Fruit fly (Drosophila melanogaster) whole organism, embryonic: Measurements from ENCODE around the gene CG13124.

Experiments used
- CG11247 ChIP-seq: fragments of 200-800 bp; sonication (Bioruptor generic); IDR thresholded peaks from 2 replicates; pipeline ENCODE4 v1.3.6; 2022; ENCODE audit warnings: missing biosample characterization, missing genetic modification characterization
- CG13287 ChIP-seq: fragments of 200-800 bp; sonication (Bioruptor generic); IDR thresholded peaks from 2 replicates; pipeline ENCODE4 v1.3.6; 2022; ENCODE audit warnings: missing biosample characterization, missing genetic modification characterization; ENCODE audit not compliant: partially characterized antibody
- CG14667 ChIP-seq: fragments of 200-800 bp; sonication (Bioruptor generic); IDR thresholded peaks from 2 replicates; pipeline ENCODE4 v1.3.6; 2022; ENCODE audit warnings: missing biosample characterization, missing genetic modification characterization
- CG15479 ChIP-seq: fragments of 200-800 bp; sonication (Bioruptor generic); optimal IDR thresholded peaks from 3 replicates; lab custom pipeline; 2019; ENCODE audit warnings: missing biosample characterization, mild to moderate bottlenecking, missing genetic modification characterization, moderate library complexity
- CG3163 ChIP-seq: fragments of 200-800 bp; sonication (Bioruptor generic); optimal IDR thresholded peaks from 3 replicates; lab custom pipeline; 2016; ENCODE audit warnings: missing biosample characterization, missing genetic modification characterization
- CG4617 ChIP-seq: fragments of 200-800 bp; sonication (Bioruptor generic); optimal IDR thresholded peaks from 3 replicates; lab custom pipeline; 2016; ENCODE audit warnings: missing biosample characterization, missing genetic modification characterization, borderline replicate concordance
- CG5245 ChIP-seq: fragments of 200-800 bp; sonication (Bioruptor generic); optimal IDR thresholded peaks from 3 replicates; lab custom pipeline; 2016; ENCODE audit warnings: missing biosample characterization, missing genetic modification characterization
- CG7987 ChIP-seq: fragments of 200-800 bp; sonication (Bioruptor generic); optimal IDR thresholded peaks from 2 replicates; lab custom pipeline; 2018; ENCODE audit warnings: missing biosample characterization, mild to moderate bottlenecking, missing genetic modification characterization, moderate library complexity
- CG9932 ChIP-seq: fragments of 200-800 bp; sonication (Bioruptor generic); IDR thresholded peaks from 2 replicates; pipeline ENCODE4 v1.3.6; 2022; ENCODE audit warnings: missing biosample characterization, missing genetic modification characterization
- CTCF ChIP-seq: fragments of 200-800 bp; sonication (Bioruptor generic); optimal IDR thresholded peaks from 2 replicates; lab custom pipeline; 2017; ENCODE audit warnings: missing biosample characterization, mild to moderate bottlenecking, missing genetic modification characterization, moderate library complexity
- Dbx ChIP-seq: fragments of 200-800 bp; sonication (Bioruptor generic); IDR thresholded peaks from 3 replicates; pipeline ENCODE4 v1.3.6; 2022; ENCODE audit warnings: missing biosample characterization, missing genetic modification characterization
- HmgZ ChIP-seq: fragments of 200-800 bp; sonication (Bioruptor generic); optimal IDR thresholded peaks from 2 replicates; lab custom pipeline; 2018; ENCODE audit warnings: missing biosample characterization, mild to moderate bottlenecking, missing genetic modification characterization
- Hr51 ChIP-seq, 2 experiments: fragments of 200-800 bp; sonication (Bioruptor generic); optimal IDR thresholded peaks; 2 replicates in 1 of 2; 3 replicates in 1 of 2; lab custom pipeline; 2016 to 2018; ENCODE audit warnings: missing biosample characterization in 2 of 2, missing genetic modification characterization in 2 of 2, mild to moderate bottlenecking in 1 of 2, moderate library complexity in 1 of 2
- Lpt ChIP-seq: fragments of >200 bp; optimal IDR thresholded peaks from 2 replicates; lab custom pipeline; 2018; ENCODE audit warnings: missing biosample characterization, missing genetic modification characterization
- MBD-R2 ChIP-seq: fragments of 200-800 bp; sonication (Bioruptor generic); IDR thresholded peaks from 2 replicates; pipeline ENCODE4 v1.3.6; 2022; ENCODE audit warnings: missing biosample characterization, missing genetic modification characterization
- Meics ChIP-seq: fragments of 200-800 bp; sonication (Bioruptor generic); optimal IDR thresholded peaks from 2 replicates; lab custom pipeline; 2017; ENCODE audit warnings: missing biosample characterization, mild to moderate bottlenecking, missing genetic modification characterization
- NFAT ChIP-seq: fragments of 200-800 bp; sonication (Bioruptor generic); IDR thresholded peaks from 2 replicates; pipeline ENCODE4 v1.3.6; 2022; ENCODE audit warnings: missing biosample characterization, missing genetic modification characterization
- Rfx ChIP-seq: fragments of 200-800 bp; sonication (Bioruptor generic); IDR thresholded peaks from 2 replicates; pipeline ENCODE4 v1.3.6; 2022; ENCODE audit warnings: missing biosample characterization, missing genetic modification characterization
- Six4 ChIP-seq: fragments of 200-800 bp; sonication (Bioruptor generic); optimal IDR thresholded peaks from 2 replicates; lab custom pipeline; 2016; ENCODE audit warnings: missing biosample characterization, missing genetic modification characterization
- ac ChIP-seq: fragments of 200-800 bp; sonication (Bioruptor generic); optimal IDR thresholded peaks from 3 replicates; lab custom pipeline; 2017; ENCODE audit warnings: missing biosample characterization, mild to moderate bottlenecking, missing genetic modification characterization
- amos ChIP-seq: fragments of 200-800 bp; sonication (Bioruptor generic); IDR thresholded peaks from 2 replicates; pipeline ENCODE4 v1.3.6; 2022; ENCODE audit warnings: missing biosample characterization, missing genetic modification characterization; ENCODE audit not compliant: partially characterized antibody
- az2 ChIP-seq: fragments of 200-800 bp; sonication (Bioruptor generic); optimal IDR thresholded peaks from 3 replicates; lab custom pipeline; 2016; ENCODE audit warnings: missing biosample characterization, missing genetic modification characterization
- cato ChIP-seq: fragments of 200-800 bp; sonication (Bioruptor generic); optimal IDR thresholded peaks from 2 replicates; lab custom pipeline; 2016; ENCODE audit warnings: missing biosample characterization, missing genetic modification characterization, borderline replicate concordance
- croc ChIP-seq: fragments of 200-800 bp; sonication (Bioruptor generic); conservative IDR thresholded peaks from 3 replicates; pipeline ENCODE4 v1.3.6; 2022; ENCODE audit warnings: missing biosample characterization, missing genetic modification characterization
- dm ChIP-seq: fragments of 200-800 bp; sonication (Bioruptor generic); optimal IDR thresholded peaks from 3 replicates; lab custom pipeline; 2016; ENCODE audit warnings: missing biosample characterization, missing genetic modification characterization
- eyg ChIP-seq: fragments of 200-800 bp; sonication (Bioruptor generic); optimal IDR thresholded peaks from 3 replicates; lab custom pipeline; 2016; ENCODE audit warnings: missing biosample characterization, missing genetic modification characterization
- fd102C ChIP-seq: fragments of 200-800 bp; sonication (Bioruptor generic); optimal IDR thresholded peaks from 2 replicates; lab custom pipeline; 2018; ENCODE audit warnings: missing biosample characterization, mild to moderate bottlenecking, missing genetic modification characterization, moderate library complexity
- gem ChIP-seq: fragments of 200-800 bp; sonication (Bioruptor generic); optimal IDR thresholded peaks from 2 replicates; lab custom pipeline; 2019; ENCODE audit warnings: missing biosample characterization, mild to moderate bottlenecking, missing genetic modification characterization, moderate library complexity
- gfzf ChIP-seq: fragments of 200-800 bp; sonication (Bioruptor generic); optimal IDR thresholded peaks from 2 replicates; lab custom pipeline; 2016; ENCODE audit warnings: missing biosample characterization, mild to moderate bottlenecking, missing genetic modification characterization, moderate library complexity
- gro ChIP-seq: fragments of 200-800 bp; sonication (Bioruptor generic); optimal IDR thresholded peaks from 2 replicates; lab custom pipeline; 2016; ENCODE audit warnings: missing biosample characterization, missing genetic modification characterization
- gsb ChIP-seq: fragments of 200-800 bp; sonication (Bioruptor generic); IDR thresholded peaks from 2 replicates; pipeline ENCODE4 v1.3.6; 2022; ENCODE audit warnings: missing biosample characterization, missing genetic modification characterization
- gt ChIP-seq: fragments of 200-800 bp; sonication (Bioruptor generic); IDR thresholded peaks from 2 replicates; pipeline ENCODE4 v1.3.6; 2022; ENCODE audit warnings: missing biosample characterization, missing genetic modification characterization
- hkb ChIP-seq, 2 experiments: fragments of 200-800 bp in 1 of 2; fragments of >200 bp in 1 of 2; sonication (Bioruptor generic) in 1 of 2; IDR thresholded peaks in 1 of 2; optimal IDR thresholded peaks in 1 of 2; 2 replicates each; pipeline versions ENCODE4 v1.3.6 to Lab custom; 2017 to 2022; ENCODE audit warnings: missing biosample characterization in 1 of 2, missing genetic modification characterization in 1 of 2
- jumu ChIP-seq: fragments of 200-800 bp; sonication (Bioruptor generic); optimal IDR thresholded peaks from 3 replicates; lab custom pipeline; 2016; ENCODE audit warnings: missing biosample characterization, missing genetic modification characterization
- lab ChIP-seq: fragments of 200-800 bp; sonication (Bioruptor generic); optimal IDR thresholded peaks from 3 replicates; lab custom pipeline; 2017; ENCODE audit warnings: missing biosample characterization, missing genetic modification characterization, mild to moderate bottlenecking, moderate library complexity, missing genetic modification reagents
- lbe ChIP-seq: fragments of 200-800 bp; sonication (Bioruptor generic); optimal IDR thresholded peaks from 2 replicates; lab custom pipeline; 2016; ENCODE audit warnings: missing biosample characterization, mild to moderate bottlenecking, missing genetic modification characterization
- lilli ChIP-seq: fragments of 200-800 bp; sonication (Bioruptor generic); optimal IDR thresholded peaks from 3 replicates; lab custom pipeline; 2016; ENCODE audit warnings: missing biosample characterization, missing genetic modification characterization
- luna ChIP-seq: fragments of 200-800 bp; sonication (Bioruptor generic); optimal IDR thresholded peaks from 2 replicates; lab custom pipeline; 2016; ENCODE audit warnings: missing biosample characterization, missing genetic modification characterization
- mam ChIP-seq: fragments of 200-800 bp; sonication (Bioruptor generic); optimal IDR thresholded peaks from 3 replicates; lab custom pipeline; 2016; ENCODE audit warnings: missing biosample characterization, missing genetic modification characterization
- mld ChIP-seq: fragments of 200-800 bp; sonication (Bioruptor generic); IDR thresholded peaks from 3 replicates; pipeline ENCODE4 v1.3.6; 2022; ENCODE audit warnings: missing biosample characterization, missing genetic modification characterization; ENCODE audit not compliant: partially characterized antibody
- pho ChIP-seq: fragments of 200-800 bp; sonication (Bioruptor generic); optimal IDR thresholded peaks from 2 replicates; lab custom pipeline; 2016; ENCODE audit warnings: missing biosample characterization, missing genetic modification characterization
- scrt ChIP-seq: fragments of 200-800 bp; sonication (Bioruptor generic); optimal IDR thresholded peaks from 2 replicates; lab custom pipeline; 2018; ENCODE audit warnings: missing biosample characterization, mild to moderate bottlenecking, missing genetic modification characterization, moderate library complexity
- sob ChIP-seq: fragments of 200-800 bp; sonication (Bioruptor generic); IDR thresholded peaks from 2 replicates; pipeline ENCODE4 v1.3.6; 2022; ENCODE audit warnings: missing biosample characterization, missing genetic modification characterization
- stwl ChIP-seq: fragments of 200-800 bp; sonication (Bioruptor generic); optimal IDR thresholded peaks from 3 replicates; lab custom pipeline; 2018; ENCODE audit warnings: missing biosample characterization, mild to moderate bottlenecking, missing genetic modification characterization, moderate library complexity

CG13124 gene

DNA sequence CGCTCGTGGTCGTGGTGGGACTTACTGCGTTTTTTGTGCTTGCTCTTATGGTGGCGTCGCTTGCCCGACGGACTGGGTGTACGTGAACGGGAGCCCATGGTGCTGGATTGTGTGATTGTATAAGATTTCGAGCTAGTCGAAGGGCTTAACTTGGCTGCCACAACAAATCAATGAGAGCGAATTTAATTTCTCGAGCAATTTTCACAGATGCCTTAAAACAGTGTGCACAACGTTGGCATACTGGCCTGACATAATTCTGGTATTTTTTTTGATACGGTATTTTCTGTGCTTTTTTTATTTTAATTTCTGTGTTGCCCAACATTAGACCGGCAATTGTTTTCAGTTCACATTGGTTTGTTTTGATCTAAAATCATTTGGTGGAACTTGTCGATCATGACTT, 29.5 kb upstream of the CG13124 start, which contains the start of gene Arglu1 (continued):
- peak; percentile 3 for TF ChIP-seq lilli
- TF ChIP-seq ac (GFP tag; lab: Kevin White, UChicago): no peak
- TF ChIP-seq MBD-R2: peak; percentile 88
- TF ChIP-seq CG13287 (GFP tag; lab: Robert Waterston, UW): peak; percentile 36; the same call in 1 of the 2 replicates
- peak; percentile 39; the same call in 1 of the 2 replicates for TF ChIP-seq CG11247
- no peak for TF ChIP-seq dm
- TF ChIP-seq amos (GFP tag; lab: Robert Waterston, UW): no peak; the same call in 1 of the 2 replicates
- TF ChIP-seq CG7987 (GFP tag; lab: Kevin White, UChicago): no peak
- no peak for TF ChIP-seq fd102C
- peak; percentile 87 for TF ChIP-seq CG4617 (GFP tag; lab: Kevin White, UChicago)
- peak; percentile 61 for TF ChIP-seq Rfx
- peak; percentile 20 for TF ChIP-seq gro (GFP tag; lab: Kevin White, UChicago)
- TF ChIP-seq gsb: no peak
- TF ChIP-seq gfzf (GFP tag; lab: Kevin White, UChicago): peak; percentile 67
- no peak for TF ChIP-seq Lpt (GFP tag; lab: Kevin White, UChicago)
- TF ChIP-seq scrt (GFP tag; lab: Kevin White, UChicago): no peak
- peak; percentile 69 for TF ChIP-seq CG9932
- TF ChIP-seq eyg (GFP tag; lab: Kevin White, UChicago): peak; percentile 25
- peak; percentile 52 for TF ChIP-seq stwl (tag; lab: Kevin White, UChicago)
- TF ChIP-seq sob: peak; percentile 57; the same call in 1 of the 2 replicates
- TF ChIP-seq CTCF: no peak
- no peak for TF ChIP-seq gem (tag; lab: Kevin White, UChicago)
- peak; percentile 26 for TF ChIP-seq jumu (GFP tag; lab: Kevin White, UChicago)
- no peak for TF ChIP-seq cato (GFP tag; lab: Kevin White, UChicago)
- peak; percentile 33 for TF ChIP-seq lab (GFP tag; lab: Kevin White, UChicago)
- no peak for TF ChIP-seq az2 (GFP tag; lab: Kevin White, UChicago)
- TF ChIP-seq CG14667 (GFP tag; lab: Robert Waterston, UW): no peak
- no peak for TF ChIP-seq luna (GFP tag; lab: Kevin White, UChicago)
- TF ChIP-seq gt (GFP tag; lab: Robert Waterston, UW): no peak
- TF ChIP-seq mam (GFP tag; lab: Kevin White, UChicago): peak; percentile 53
- TF ChIP-seq croc (GFP tag; lab: Robert Waterston, UW): no peak
- no peak for TF ChIP-seq CG5245 (GFP tag; lab: Kevin White, UChicago)
- peak; percentile 29 for TF ChIP-seq lbe
- peak; percentile 38 for TF ChIP-seq HmgZ (tag; lab: Kevin White, UChicago)
- no peak for TF ChIP-seq Six4 (GFP tag; lab: Kevin White, UChicago)
- TF ChIP-seq Dbx: peak; percentile 57; the same call in 1 of the 3 replicates
- peak in 1 of 2 experiments; percentile 6 for TF ChIP-seq Hr51 (GFP tag; optimal IDR thresholded peaks at IDR 0.05; lab: Kevin White, UChicago)
- TF ChIP-seq CG15479 (GFP tag; lab: Kevin White, UChicago): no peak
- no peak for TF ChIP-seq mld (GFP tag; lab: Robert Waterston, UW)
- TF ChIP-seq CG3163 (GFP tag; lab: Kevin White, UChicago): peak; percentile 14
- TF ChIP-seq hkb (optimal IDR thresholded peaks at IDR 0.05; lab: Kevin White, UChicago): no peak
- peak; percentile 28; the same call in 1 of the 2 replicates for TF ChIP-seq hkb (GFP tag; IDR thresholded peaks at IDR 0.05; lab: Robert Waterston, UW)
- peak; percentile 13 for TF ChIP-seq Meics (GFP tag; lab: Kevin White, UChicago)
- TF ChIP-seq NFAT (GFP tag; lab: Robert Waterston, UW): peak; percentile 34; the same call in 1 of the 2 replicates
- peak; percentile 15 for TF ChIP-seq pho (GFP tag; lab: Kevin White, UChicago)
- TF ChIP-seq, all 482 proteins: peak for 71
